Fruit fly (Drosophila melanogaster) whole organism, embryonic: ENCODE results near the gene MAPk-Ak2.
A peak's percentile ranks its signal among the peaks of the same experiment; 100 is the strongest.

ENCODE experiments used
- Adf1 ChIP-seq: fragments of 200-800 bp; sonication (Bioruptor generic); IDR thresholded peaks from 2 replicates; pipeline ENCODE4 v1.3.6; 2022; ENCODE audit warnings: missing biosample characterization, missing genetic modification characterization
- Aef1 ChIP-seq: fragments of 200-800 bp; sonication (Bioruptor generic); IDR thresholded peaks from 3 replicates; pipeline ENCODE4 v1.3.6; 2022; ENCODE audit warnings: missing biosample characterization, missing genetic modification characterization
- Asciz ChIP-seq: fragments of 200-800 bp; sonication (Bioruptor generic); optimal IDR thresholded peaks from 2 replicates; lab custom pipeline; 2017; ENCODE audit warnings: missing biosample characterization, mild to moderate bottlenecking, missing genetic modification characterization, missing genetic modification reagents
- B-H1 ChIP-seq: fragments of 200-800 bp; sonication (Bioruptor generic); IDR thresholded peaks from 3 replicates; pipeline ENCODE4 v1.3.6; 2022; ENCODE audit warnings: missing biosample characterization, missing genetic modification characterization
- C15 ChIP-seq: fragments of 200-800 bp; sonication (Bioruptor generic); IDR thresholded peaks from 3 replicates; pipeline ENCODE4 v1.3.6; 2022; ENCODE audit warnings: missing biosample characterization, missing genetic modification characterization
- CG10209 ChIP-seq: fragments of 200-800 bp; sonication (Bioruptor generic); optimal IDR thresholded peaks from 3 replicates; lab custom pipeline; 2017; ENCODE audit warnings: missing biosample characterization, mild to moderate bottlenecking, missing genetic modification characterization, missing genetic modification reagents
- CG11504 ChIP-seq: fragments of 200-800 bp; sonication (Bioruptor generic); optimal IDR thresholded peaks from 3 replicates; lab custom pipeline; 2019; ENCODE audit warnings: missing biosample characterization, mild to moderate bottlenecking, missing genetic modification characterization, moderate library complexity
- CG1233 ChIP-seq: fragments of 200-800 bp; sonication (Bioruptor generic); optimal IDR thresholded peaks from 4 replicates; lab custom pipeline; 2018; ENCODE audit warnings: missing biosample characterization, mild to moderate bottlenecking, missing genetic modification characterization
- CG12391 ChIP-seq: fragments of 200-800 bp; sonication (Bioruptor generic); optimal IDR thresholded peaks from 3 replicates; lab custom pipeline; 2018; ENCODE audit warnings: missing biosample characterization, mild to moderate bottlenecking, missing genetic modification characterization, moderate library complexity
- CG14441 ChIP-seq: fragments of 200-800 bp; sonication (Bioruptor generic); IDR thresholded peaks from 2 replicates; pipeline ENCODE4 v1.3.6; 2022; ENCODE audit warnings: missing biosample characterization, missing genetic modification characterization
- CG15011 ChIP-seq: fragments of 200-800 bp; sonication (Bioruptor generic); optimal IDR thresholded peaks from 3 replicates; lab custom pipeline; 2018; ENCODE audit warnings: missing biosample characterization, mild to moderate bottlenecking, missing genetic modification characterization
- CG15269 ChIP-seq: fragments of 200-800 bp; sonication (Bioruptor generic); optimal IDR thresholded peaks from 2 replicates; lab custom pipeline; 2018; ENCODE audit warnings: missing biosample characterization, mild to moderate bottlenecking, missing genetic modification characterization, moderate library complexity
- CG15696 ChIP-seq: fragments of 200-800 bp; sonication (Bioruptor generic); optimal IDR thresholded peaks from 2 replicates; lab custom pipeline; 2019; ENCODE audit warnings: missing biosample characterization, mild to moderate bottlenecking, missing genetic modification characterization, moderate library complexity
- CG17802 ChIP-seq: fragments of 200-800 bp; sonication (Bioruptor generic); optimal IDR thresholded peaks from 2 replicates; lab custom pipeline; 2018; ENCODE audit warnings: missing biosample characterization, mild to moderate bottlenecking, missing genetic modification characterization, moderate library complexity
- CG17912 ChIP-seq: fragments of 200-800 bp; sonication (Bioruptor generic); optimal IDR thresholded peaks from 2 replicates; lab custom pipeline; 2018; ENCODE audit warnings: missing biosample characterization, mild to moderate bottlenecking, missing genetic modification characterization
- CG2129 ChIP-seq: fragments of 200-800 bp; sonication (Bioruptor generic); IDR thresholded peaks from 2 replicates; pipeline ENCODE4 v1.3.6; 2022; ENCODE audit warnings: missing biosample characterization, missing genetic modification characterization; ENCODE audit not compliant: partially characterized antibody
- CG2678 ChIP-seq: fragments of 200-800 bp; sonication (Bioruptor generic); optimal IDR thresholded peaks from 3 replicates; lab custom pipeline; 2019; ENCODE audit warnings: missing biosample characterization, mild to moderate bottlenecking, missing genetic modification characterization, moderate library complexity
- CG3726 ChIP-seq: fragments of 200-800 bp; sonication (Bioruptor generic); IDR thresholded peaks from 3 replicates; pipeline ENCODE4, ENCODE4 v1.3.6; 2022; ENCODE audit warnings: missing biosample characterization, missing genetic modification characterization
- CG4424 ChIP-seq: fragments of 200-800 bp; sonication (Bioruptor generic); optimal IDR thresholded peaks from 3 replicates; lab custom pipeline; 2016; ENCODE audit warnings: missing biosample characterization, missing genetic modification characterization
- CG4730 ChIP-seq: fragments of 200-800 bp; sonication (Bioruptor generic); IDR thresholded peaks from 2 replicates; pipeline ENCODE4 v1.3.6; 2022; ENCODE audit warnings: missing biosample characterization, missing genetic modification characterization
- CG4820 ChIP-seq: fragments of 200-800 bp; sonication (Bioruptor generic); optimal IDR thresholded peaks from 3 replicates; lab custom pipeline; 2016; ENCODE audit warnings: missing biosample characterization, missing genetic modification characterization
- CG5245 ChIP-seq: fragments of 200-800 bp; sonication (Bioruptor generic); optimal IDR thresholded peaks from 3 replicates; lab custom pipeline; 2016; ENCODE audit warnings: missing biosample characterization, missing genetic modification characterization
- CG6765 ChIP-seq: fragments of 200-800 bp; sonication (Bioruptor generic); optimal IDR thresholded peaks from 3 replicates; lab custom pipeline; 2017; ENCODE audit warnings: missing biosample characterization, mild to moderate bottlenecking, missing genetic modification characterization
- CG7987 ChIP-seq: fragments of 200-800 bp; sonication (Bioruptor generic); optimal IDR thresholded peaks from 2 replicates; lab custom pipeline; 2018; ENCODE audit warnings: missing biosample characterization, mild to moderate bottlenecking, missing genetic modification characterization, moderate library complexity
- CG8290 ChIP-seq, 3 experiments: fragments of 200-800 bp; sonication (Bioruptor generic); optimal IDR thresholded peaks; 2 replicates each; lab custom pipeline; 2016 to 2019; ENCODE audit warnings: missing biosample characterization in 3 of 3, missing genetic modification characterization in 3 of 3, mild to moderate bottlenecking in 2 of 3, moderate library complexity in 1 of 3
- CHES-1-like ChIP-seq: fragments of 200-800 bp; sonication (Bioruptor generic); optimal IDR thresholded peaks from 2 replicates; lab custom pipeline; 2016; ENCODE audit warnings: missing biosample characterization, missing genetic modification characterization
- Camta ChIP-seq: fragments of 200-800 bp; sonication (Bioruptor generic); optimal IDR thresholded peaks from 2 replicates; lab custom pipeline; 2016; ENCODE audit warnings: missing biosample characterization, missing genetic modification characterization
- CoRest ChIP-seq: fragments of 200-800 bp; sonication (Bioruptor generic); optimal IDR thresholded peaks from 3 replicates; lab custom pipeline; 2018; ENCODE audit warnings: missing biosample characterization, mild to moderate bottlenecking, missing genetic modification characterization, moderate library complexity
- E2f2 ChIP-seq: fragments of 200-800 bp; sonication (Bioruptor generic); IDR thresholded peaks from 2 replicates; pipeline ENCODE4 v1.3.6; 2022; ENCODE audit warnings: missing biosample characterization, missing genetic modification characterization
- Eip74EF ChIP-seq, 2 experiments: fragments of 200-800 bp in 1 of 2; fragments of >200 bp in 1 of 2; sonication (Bioruptor generic) in 1 of 2; optimal IDR thresholded peaks; 2 replicates each; lab custom pipeline; 2017 to 2019; ENCODE audit warnings: missing biosample characterization in 2 of 2, missing genetic modification characterization in 2 of 2, mild to moderate bottlenecking in 1 of 2, moderate library complexity in 1 of 2
- HLH3B ChIP-seq: fragments of 200-800 bp; sonication (Bioruptor generic); IDR thresholded peaks from 2 replicates; pipeline ENCODE4 v1.3.6; 2022; ENCODE audit warnings: missing biosample characterization, missing genetic modification characterization
- Lhr ChIP-seq: fragments of 200-800 bp; sonication (Bioruptor generic); optimal IDR thresholded peaks from 3 replicates; lab custom pipeline; 2017; ENCODE audit warnings: mild to moderate bottlenecking, missing biosample characterization, missing genetic modification reagents, missing genetic modification characterization
- NK7.1 ChIP-seq: fragments of 200-800 bp; sonication (Bioruptor generic); optimal IDR thresholded peaks from 3 replicates; lab custom pipeline; 2016; ENCODE audit warnings: missing biosample characterization, missing genetic modification characterization
- ara ChIP-seq: fragments of 200-800 bp; sonication (Bioruptor generic); IDR thresholded peaks from 2 replicates; pipeline ENCODE4 v1.3.6; 2022; ENCODE audit warnings: missing biosample characterization, missing genetic modification characterization
- croc ChIP-seq: fragments of 200-800 bp; sonication (Bioruptor generic); conservative IDR thresholded peaks from 3 replicates; pipeline ENCODE4 v1.3.6; 2022; ENCODE audit warnings: missing biosample characterization, missing genetic modification characterization
- danr ChIP-seq: fragments of 200-800 bp; sonication (Bioruptor generic); IDR thresholded peaks from 2 replicates; pipeline ENCODE4 v1.3.6; 2022; ENCODE audit warnings: missing biosample characterization, missing genetic modification characterization
- fd3F ChIP-seq: fragments of 200-800 bp; sonication (Bioruptor generic); optimal IDR thresholded peaks from 2 replicates; lab custom pipeline; 2018; ENCODE audit warnings: missing biosample characterization, mild to moderate bottlenecking, missing genetic modification characterization, moderate library complexity
- fd64A ChIP-seq: fragments of 200-800 bp; sonication (Bioruptor generic); optimal IDR thresholded peaks from 3 replicates; lab custom pipeline; 2018; ENCODE audit warnings: missing biosample characterization, mild to moderate bottlenecking, missing genetic modification characterization
- gt ChIP-seq: fragments of 200-800 bp; sonication (Bioruptor generic); IDR thresholded peaks from 2 replicates; pipeline ENCODE4 v1.3.6; 2022; ENCODE audit warnings: missing biosample characterization, missing genetic modification characterization
- ken ChIP-seq: fragments of 200-800 bp; sonication (Bioruptor generic); IDR thresholded peaks from 3 replicates; pipeline ENCODE4 v1.3.6; 2022; ENCODE audit warnings: missing biosample characterization, missing genetic modification characterization
- pan ChIP-seq, 4 experiments: fragments of >200 bp in 3 of 4; fragments of 200-800 bp in 1 of 4; sonication (Bioruptor generic) in 1 of 4; optimal IDR thresholded peaks in 3 of 4; IDR thresholded peaks in 1 of 4; 2 replicates each; pipeline versions ENCODE4 v1.3.6 to Lab custom; 2017 to 2022; ENCODE audit warnings: missing biosample characterization in 2 of 4, missing genetic modification characterization in 2 of 4, mixed read lengths in 1 of 4
- pzg ChIP-seq: fragments of 200-800 bp; sonication (Bioruptor generic); optimal IDR thresholded peaks from 3 replicates; lab custom pipeline; 2018; ENCODE audit warnings: missing biosample characterization, mild to moderate bottlenecking, missing genetic modification characterization, moderate library complexity
- row ChIP-seq: fragments of 200-800 bp; sonication (Bioruptor generic); IDR thresholded peaks from 3 replicates; pipeline ENCODE4 v1.3.6; 2022; ENCODE audit warnings: missing biosample characterization, missing genetic modification characterization
- shn ChIP-seq: fragments of 200-800 bp; sonication (Bioruptor generic); optimal IDR thresholded peaks from 3 replicates; lab custom pipeline; 2016; ENCODE audit warnings: missing biosample characterization, missing genetic modification characterization
- slbo ChIP-seq: fragments of 200-800 bp; sonication (Bioruptor generic); IDR thresholded peaks from 2 replicates; pipeline ENCODE4 v1.3.6; 2022; ENCODE audit warnings: missing biosample characterization, missing genetic modification characterization
- sob ChIP-seq: fragments of 200-800 bp; sonication (Bioruptor generic); IDR thresholded peaks from 2 replicates; pipeline ENCODE4 v1.3.6; 2022; ENCODE audit warnings: missing biosample characterization, missing genetic modification characterization
- tap ChIP-seq: fragments of 200-800 bp; optimal IDR thresholded peaks from 3 replicates; lab custom pipeline; 2019; ENCODE audit warnings: missing biosample characterization, mild to moderate bottlenecking, missing genetic modification characterization, moderate library complexity
- wdn ChIP-seq: fragments of 200-800 bp; sonication (Bioruptor generic); IDR thresholded peaks from 2 replicates; pipeline ENCODE4 v1.3.6; 2022; ENCODE audit warnings: missing biosample characterization, missing genetic modification characterization

MAPk-Ak2 gene

dm6 chrX:5717741-5718475 lies 46.1 kb downstream of the MAPk-Ak2 start, which contains the start of gene CG33080:
TSS of gene CG33080 (minus strand) at chrX:5717778.
- TF ChIP-seq CG10209 (GFP tag; lab: Kevin White, UChicago) (no peak), CG11504 (tag; lab: Kevin White, UChicago) (peak; percentile 3), Adf1 (GFP tag; lab: Robert Waterston, UW) (0 out of 2 replicates have a peak, but pooled peaks have one; percentile 8), CG15011 (GFP tag; lab: Kevin White, UChicago) (no peak), CG15269 (tag; lab: Kevin White, UChicago) (peak; percentile 9), CHES-1-like (GFP tag; lab: Kevin White, UChicago) (no peak), gt (GFP tag; lab: Robert Waterston, UW) (no peak), shn (no peak), Eip74EF (GFP tag; optimal IDR thresholded peaks at IDR 0.05; lab: Kevin White, UChicago) (no peak), pan (optimal IDR thresholded peaks at IDR 0.05; lab: Kevin White, UChicago) (no peak), pan (GFP tag; optimal IDR thresholded peaks at IDR 0.05 in 1 of 2, IDR thresholded peaks at IDR 0.05 in 1 of 2) (peak in 1 of 2 experiments; percentile 10), CG12391 (tag; lab: Kevin White, UChicago) (no peak), pzg (GFP tag; lab: Kevin White, UChicago) (no peak), CG1233 (GFP tag; lab: Kevin White, UChicago) (no peak), wdn (GFP tag; lab: Robert Waterston, UW) (no peak), Aef1 (GFP tag; lab: Robert Waterston, UW) (peak; percentile 34; the same call in 1 of the 3 replicates), CG2678 (tag; lab: Kevin White, UChicago) (peak; percentile 12), fd3F (GFP tag; lab: Kevin White, UChicago) (no peak), CG4424 (GFP tag; lab: Kevin White, UChicago) (no peak), Asciz (GFP tag; lab: Kevin White, UChicago) (no peak), E2f2 (GFP tag; lab: Robert Waterston, UW) (no peak), danr (GFP tag; lab: Robert Waterston, UW) (0 out of 2 replicates have a peak, but pooled peaks have one; percentile 7), fd64A (GFP tag; lab: Kevin White, UChicago) (no peak), CG17802 (tag; lab: Kevin White, UChicago) (no peak), CG4820 (GFP tag; lab: Kevin White, UChicago) (no peak), CG5245 (GFP tag; lab: Kevin White, UChicago) (no peak), ara (GFP tag; lab: Robert Waterston, UW) (no peak), NK7.1 (GFP tag; lab: Kevin White, UChicago) (no peak), HLH3B (GFP tag; lab: Robert Waterston, UW) (no peak), CG15696 (tag; lab: Kevin White, UChicago) (no peak), C15 (GFP tag; lab: Robert Waterston, UW) (no peak), CG2129 (no peak), CG17912 (no peak), CG14441 (0 out of 2 replicates have a peak, but pooled peaks have one; percentile 14), slbo (GFP tag; lab: Robert Waterston, UW) (peak; percentile 40; the same call in 1 of the 2 replicates), row (GFP tag; lab: Robert Waterston, UW) (peak; percentile 51; the same call in 2 of the 3 replicates), ken (no peak), tap (tag; lab: Kevin White, UChicago) (no peak), CG8290 (GFP tag; optimal IDR thresholded peaks at IDR 0.05; lab: Kevin White, UChicago) (no peak), CG8290 (tag; optimal IDR thresholded peaks at IDR 0.05; lab: Kevin White, UChicago) (no peak), CG7987 (GFP tag; lab: Kevin White, UChicago) (no peak), CoRest (tag; lab: Kevin White, UChicago) (no peak), sob (GFP tag; lab: Robert Waterston, UW) (no peak), CG3726 (GFP tag; lab: Robert Waterston, UW) (no peak), CG6765 (no peak), croc (GFP tag; lab: Robert Waterston, UW) (no peak), Camta (GFP tag; lab: Kevin White, UChicago) (no peak), CG4730 (GFP tag; lab: Robert Waterston, UW) (no peak), B-H1 (GFP tag; lab: Robert Waterston, UW) (no peak), Lhr (GFP tag; lab: Kevin White, UChicago) (no peak)
